Fruit fly (Drosophila melanogaster): ENCODE results near the gene Ctr1A.

Gene Ctr1A

DNA sequence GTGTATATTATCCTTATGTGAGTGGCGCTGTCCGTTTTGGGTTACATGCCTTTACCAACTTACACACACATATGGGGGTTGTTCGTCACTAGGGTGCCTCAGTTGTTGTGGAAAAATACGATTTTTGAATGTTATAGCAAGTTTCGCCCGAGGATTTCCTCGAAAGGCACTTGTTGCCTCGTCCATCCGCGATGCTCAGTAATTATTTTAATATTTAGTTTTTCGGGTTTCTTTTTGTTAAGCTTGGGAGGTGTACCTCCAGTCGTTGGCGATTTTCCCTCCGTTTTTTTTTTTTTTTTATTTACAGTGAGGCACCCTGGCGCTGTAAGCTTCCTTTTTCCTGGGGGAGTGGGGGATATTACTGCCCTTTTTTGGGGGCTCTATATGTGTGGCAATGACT, 35.0 kb downstream of the Ctr1A start:
- TF ChIP-seq h (optimal IDR thresholded peaks at IDR 0.05) (no peak), insv (optimal IDR thresholded peaks at IDR 0.05) (no peak), psq (optimal IDR thresholded peaks at IDR 0.05) (no peak), Sin3A (optimal IDR thresholded peaks at IDR 0.05) (no peak)

- TF ChIP-seq insv (optimal IDR thresholded peaks at IDR 0.05) (no peak), psq (optimal IDR thresholded peaks at IDR 0.05) (no peak), h (optimal IDR thresholded peaks at IDR 0.05) (no peak), ttk (optimal IDR thresholded peaks at IDR 0.05) (no peak), Sin3A (optimal IDR thresholded peaks at IDR 0.05) (no peak), Myc (optimal IDR thresholded peaks at IDR 0.05) (no peak)
Observed at dm6 chrX:6698248-6698812, 36.9 kb downstream of the Ctr1A start, which contains the start of gene CG14440. Gene CG14440 (minus strand): TSS chrX:6698567.

dm6 chrX:6699255-6699885, 37.9 kb downstream of the Ctr1A start, which contains the start of gene CG14441:
Gene CG14441 (plus strand): TSS chrX:6699508.
- TF ChIP-seq psq (optimal IDR thresholded peaks at IDR 0.05) = no peak
- no peak for TF ChIP-seq h (optimal IDR thresholded peaks at IDR 0.05)
- no peak for TF ChIP-seq Myc (optimal IDR thresholded peaks at IDR 0.05)
- no peak for TF ChIP-seq insv (optimal IDR thresholded peaks at IDR 0.05)
- no peak for TF ChIP-seq Sin3A (optimal IDR thresholded peaks at IDR 0.05)
- no peak for TF ChIP-seq ttk (optimal IDR thresholded peaks at IDR 0.05)

- TF ChIP-seq Sin3A (optimal IDR thresholded peaks at IDR 0.05) (no peak), insv (optimal IDR thresholded peaks at IDR 0.05) (no peak), h (optimal IDR thresholded peaks at IDR 0.05) (no peak), ttk (optimal IDR thresholded peaks at IDR 0.05) (no peak), Myc (optimal IDR thresholded peaks at IDR 0.05) (no peak), psq (optimal IDR thresholded peaks at IDR 0.05) (no peak)
Observed at dm6 chrX:6700263-6700989, 39.0 kb downstream of the Ctr1A start.

DNA sequence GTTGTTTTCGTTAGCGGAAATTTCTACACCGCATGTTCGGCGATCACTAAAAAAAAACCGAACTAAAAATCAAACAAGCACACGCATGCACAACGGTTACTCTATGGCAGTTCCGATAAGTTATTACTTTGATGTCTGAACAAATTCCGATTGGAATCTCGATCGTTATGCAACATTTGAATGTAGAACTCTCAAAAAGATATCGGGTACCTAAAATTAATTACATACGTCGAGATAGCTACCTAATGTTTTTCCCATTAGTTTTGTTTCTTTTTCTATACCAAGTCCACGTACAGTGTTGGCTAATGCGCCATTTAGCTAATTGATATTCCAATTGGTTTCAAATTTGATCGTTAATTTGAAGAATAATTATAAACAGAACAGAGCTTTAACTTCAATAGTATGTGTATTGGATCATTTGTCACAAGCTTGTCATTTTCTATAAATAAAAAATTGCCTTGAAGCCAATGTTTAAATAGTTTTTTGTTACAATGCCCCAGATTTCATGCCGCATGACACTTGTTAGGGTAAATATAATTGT, 39.6 kb downstream of the Ctr1A start:
- no peak for TF ChIP-seq Sin3A (optimal IDR thresholded peaks at IDR 0.05)
- TF ChIP-seq psq (optimal IDR thresholded peaks at IDR 0.05) = no peak
- TF ChIP-seq insv (optimal IDR thresholded peaks at IDR 0.05) = no peak
- TF ChIP-seq Myc (optimal IDR thresholded peaks at IDR 0.05) = no peak
- TF ChIP-seq ttk (optimal IDR thresholded peaks at IDR 0.05) = no peak
- TF ChIP-seq h (optimal IDR thresholded peaks at IDR 0.05) = no peak

dm6 chrX:6702028-6702433, 40.6 kb downstream of the Ctr1A start:
- no peak for TF ChIP-seq Myc (optimal IDR thresholded peaks at IDR 0.05)
- no peak for TF ChIP-seq insv (optimal IDR thresholded peaks at IDR 0.05)

DNA sequence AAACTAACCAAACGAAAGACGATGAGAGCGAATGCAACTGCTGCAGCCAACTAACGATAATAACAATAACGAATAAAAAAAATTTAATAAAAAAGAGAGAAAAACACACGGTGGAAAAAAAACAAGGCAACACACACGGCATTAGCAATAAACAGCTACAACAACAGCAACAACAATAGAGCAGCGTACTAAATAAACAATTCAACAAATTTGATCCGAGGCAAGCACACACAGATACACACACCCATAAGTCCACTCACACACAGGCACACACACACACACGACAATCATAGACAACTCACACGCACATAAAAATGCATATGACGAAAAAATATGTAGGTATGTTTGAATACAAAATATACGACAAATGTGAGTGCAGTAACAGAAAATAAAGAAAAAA, 41.1 kb downstream of the Ctr1A start:
- TF ChIP-seq h (optimal IDR thresholded peaks at IDR 0.05) = no peak
- no peak for TF ChIP-seq insv (optimal IDR thresholded peaks at IDR 0.05)
- no peak for TF ChIP-seq psq (optimal IDR thresholded peaks at IDR 0.05)
- TF ChIP-seq Sin3A (optimal IDR thresholded peaks at IDR 0.05) = no peak
- no peak for TF ChIP-seq Myc (optimal IDR thresholded peaks at IDR 0.05)
- no peak for TF ChIP-seq ttk (optimal IDR thresholded peaks at IDR 0.05)

dm6 chrX:6703237-6703636, 41.8 kb downstream of the Ctr1A start:
- TF ChIP-seq insv (optimal IDR thresholded peaks at IDR 0.05) (no peak), Sin3A (optimal IDR thresholded peaks at IDR 0.05) (no peak), h (optimal IDR thresholded peaks at IDR 0.05) (no peak), ttk (optimal IDR thresholded peaks at IDR 0.05) (no peak), psq (optimal IDR thresholded peaks at IDR 0.05) (no peak), Myc (optimal IDR thresholded peaks at IDR 0.05) (no peak)

DNA sequence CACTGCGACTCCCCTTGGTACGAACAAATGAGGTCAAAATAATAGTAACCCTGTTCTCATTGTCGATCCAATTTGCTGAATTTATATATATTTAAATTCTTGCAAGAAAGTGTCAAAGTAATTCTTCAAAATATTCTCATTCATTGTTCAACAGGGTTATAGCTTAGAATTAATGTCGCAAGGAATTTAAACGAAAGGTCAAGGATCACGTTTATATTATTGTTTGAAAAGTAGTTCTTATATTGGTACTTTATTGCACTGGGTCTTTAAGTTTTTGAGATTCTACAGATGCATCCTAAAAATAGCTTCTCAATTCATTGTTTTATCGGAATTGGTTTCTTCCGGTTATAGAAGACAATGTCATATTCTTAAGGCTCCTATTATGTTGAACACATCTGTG, 42.5 kb downstream of the Ctr1A start:
- TF ChIP-seq h (optimal IDR thresholded peaks at IDR 0.05) (no peak), ttk (optimal IDR thresholded peaks at IDR 0.05) (no peak), Myc (optimal IDR thresholded peaks at IDR 0.05) (no peak), psq (optimal IDR thresholded peaks at IDR 0.05) (no peak), insv (optimal IDR thresholded peaks at IDR 0.05) (no peak)

DNA sequence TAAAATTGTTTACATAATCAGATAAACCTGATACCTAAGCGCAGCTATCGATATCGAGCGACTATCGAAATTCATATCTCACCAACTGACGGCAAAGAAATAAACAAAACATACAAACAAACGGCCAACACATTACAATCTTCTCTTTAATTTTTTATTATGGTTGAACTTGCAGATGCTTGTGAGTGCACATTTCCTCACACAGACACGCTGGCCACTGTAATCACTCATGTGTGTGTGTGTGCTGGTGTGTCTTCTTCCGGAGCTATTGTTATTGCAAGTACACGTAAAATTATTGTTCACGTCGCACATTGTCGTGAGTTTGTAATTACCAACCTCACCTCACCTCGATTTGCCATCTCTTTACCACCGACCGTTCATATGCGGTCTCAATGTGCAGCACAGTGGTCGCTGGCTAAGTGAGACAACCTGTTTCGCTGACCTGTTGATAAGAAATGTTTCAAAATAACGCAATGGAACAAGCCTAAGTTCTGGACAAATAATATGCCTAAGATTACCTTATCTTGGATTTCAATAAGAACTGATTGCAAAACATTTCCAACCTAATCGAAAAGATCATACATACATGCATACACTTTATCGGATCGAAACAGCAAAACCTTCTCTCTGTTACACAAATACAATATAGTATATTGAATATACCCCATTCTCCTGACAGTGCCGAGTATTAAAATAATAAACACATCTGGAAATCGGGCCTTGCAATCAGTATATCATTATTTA, 43.8 kb downstream of the Ctr1A start:
- TF ChIP-seq h (optimal IDR thresholded peaks at IDR 0.05) = no peak
- no peak for TF ChIP-seq Myc (optimal IDR thresholded peaks at IDR 0.05)
- no peak for TF ChIP-seq ttk (optimal IDR thresholded peaks at IDR 0.05)
- no peak for TF ChIP-seq psq (optimal IDR thresholded peaks at IDR 0.05)
- TF ChIP-seq Sin3A (optimal IDR thresholded peaks at IDR 0.05) = no peak
- no peak for TF ChIP-seq insv (optimal IDR thresholded peaks at IDR 0.05)

DNA sequence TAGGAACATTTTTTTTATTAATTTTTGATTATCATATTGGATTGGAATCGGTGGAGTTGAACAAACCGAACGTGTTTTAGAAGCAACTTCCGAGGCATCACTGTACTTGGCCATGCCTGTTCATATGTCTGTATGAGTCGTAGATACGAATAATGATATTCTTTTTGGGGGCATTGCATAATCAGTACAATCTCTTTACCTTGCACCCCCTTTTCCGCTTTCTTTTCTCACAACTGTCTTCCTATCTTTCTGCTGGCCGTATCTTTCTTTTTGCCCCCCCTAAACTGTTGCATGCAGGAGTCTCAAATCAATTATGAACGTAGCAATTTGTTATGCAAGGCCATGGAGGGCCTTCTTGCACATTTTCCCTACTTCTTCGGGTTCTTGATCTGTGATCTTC, 44.4 kb downstream of the Ctr1A start:
- TF ChIP-seq psq (optimal IDR thresholded peaks at IDR 0.05) = no peak
- no peak for TF ChIP-seq insv (optimal IDR thresholded peaks at IDR 0.05)
